Worm (Caenorhabditis elegans) whole organism, L4 larva: Measurements from ENCODE around the gene ZK1248.19.

Experiments
- ZK337.2 ChIP-seq: fragments of 200-800 bp; sonication (Bioruptor generic); IDR thresholded peaks from 2 replicates; pipeline ENCODE4 v1.3.6; 2022; ENCODE audit warnings: missing genetic modification reagents, missing genetic modification characterization, missing compliant biosample characterization
- aly-2 ChIP-seq: sonication (generic microtip); optimal IDR thresholded peaks from 2 replicates; lab custom pipeline; 2018; ENCODE audit warnings: missing biosample characterization, missing genetic modification characterization
- ama-1 ChIP-seq: fragments of 150-350 bp; optimal IDR thresholded peaks from 2 replicates; lab custom pipeline; 2014; ENCODE audit warnings: inconsistent platforms, mixed read lengths
- ceh-62 ChIP-seq: sonication (generic microtip); optimal IDR thresholded peaks from 2 replicates; lab custom pipeline; 2017; ENCODE audit warnings: missing biosample characterization, missing genetic modification characterization
- dve-1 ChIP-seq: sonication (generic microtip); optimal IDR thresholded peaks from 2 replicates; lab custom pipeline; 2017; ENCODE audit warnings: antibody characterized with exemption, mild to moderate bottlenecking, missing genetic modification characterization, missing compliant biosample characterization; ENCODE audit not compliant: insufficient read depth
- lsy-2 ChIP-seq, 2 experiments: fragments of 150-350 bp in 1 of 2; sonication (generic microtip) in 1 of 2; optimal IDR thresholded peaks; 2 replicates each; lab custom pipeline; 2014 to 2017; ENCODE audit warnings: missing biosample characterization in 2 of 2, missing genetic modification characterization in 2 of 2
- nhr-77 ChIP-seq: fragments of 150-350 bp; optimal IDR thresholded peaks from 2 replicates; lab custom pipeline; 2014; ENCODE audit warnings: missing biosample characterization, missing genetic modification characterization
- ztf-11 ChIP-seq: fragments of 150-350 bp; optimal IDR thresholded peaks from 2 replicates; lab custom pipeline; 2014; ENCODE audit warnings: missing biosample characterization, missing genetic modification characterization

DNA sequence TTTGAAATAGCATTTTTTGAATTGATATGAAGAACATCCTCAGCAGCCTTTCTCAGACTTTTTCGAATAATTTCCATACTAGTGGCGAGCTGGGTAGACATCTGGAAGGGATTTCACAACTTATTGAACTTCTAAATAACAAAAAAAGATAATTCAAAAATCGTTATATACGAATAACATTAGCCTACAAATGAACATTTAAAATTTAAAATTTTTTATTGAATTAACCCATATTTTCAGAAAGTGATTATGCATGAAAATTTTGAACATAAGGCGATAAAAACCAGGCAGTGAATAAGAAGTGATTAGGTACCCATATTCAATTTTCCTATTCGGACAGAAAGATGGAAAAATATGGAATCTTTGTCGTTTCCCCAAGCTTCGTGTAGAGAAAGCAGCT, 10.7 kb downstream of the ZK1248.19 start, which contains the start of gene ZK1248.11:
- no peak for TF ChIP-seq ama-1 (lab: Kevin White, UChicago)
- no peak for TF ChIP-seq ZK337.2 (GFP tag; lab: Robert Waterston, UW)
- no peak for TF ChIP-seq dve-1 (tag; lab: Kevin White, UChicago)
- TF ChIP-seq aly-2 (tag; lab: Kevin White, UChicago) = no peak
- TF ChIP-seq ceh-62 (tag; lab: Kevin White, UChicago) = no peak
- no peak for TF ChIP-seq lsy-2 (tag; optimal IDR thresholded peaks at IDR 0.05; lab: Kevin White, UChicago)
- TF ChIP-seq ztf-11 (tag; lab: Kevin White, UChicago) = no peak
- no peak for TF ChIP-seq nhr-77 (tag; lab: Kevin White, UChicago)
